Worm (Caenorhabditis elegans): ENCODE data around the gene Y73B6BL.270.

DNA sequence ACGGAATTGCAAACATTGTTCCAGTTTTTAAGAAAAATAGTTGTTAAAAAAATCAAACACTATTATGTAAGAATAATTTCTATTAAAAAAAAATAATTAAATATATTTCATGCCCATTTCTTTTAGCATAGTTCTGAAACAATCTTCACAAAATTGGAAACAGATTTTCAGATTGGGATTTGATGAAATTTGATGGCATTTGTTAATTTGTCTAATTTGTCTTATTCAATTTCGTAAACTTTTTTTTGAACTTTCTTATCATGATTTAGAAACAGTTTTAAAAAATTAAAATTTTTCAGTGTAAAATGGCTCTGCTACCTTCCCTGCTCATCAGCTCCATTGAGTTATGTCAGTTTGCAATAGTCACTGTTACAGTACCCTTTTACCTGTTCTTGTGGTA lies 39.7 kb downstream of the Y73B6BL.270 start, which contains the start of gene srv-13:
- no peak for TF ChIP-seq Y55F3AM.14 (GFP tag; optimal IDR thresholded peaks at IDR 0.05)
- no peak for TF ChIP-seq unc-62 (GFP tag; optimal IDR thresholded peaks at IDR 0.05)
- no peak for TF ChIP-seq aly-2 (tag; optimal IDR thresholded peaks at IDR 0.05)
- TF ChIP-seq mbf-1 (tag; optimal IDR thresholded peaks at IDR 0.05): no peak
- no peak for TF ChIP-seq snpc-4 (tag; optimal IDR thresholded peaks at IDR 0.05)
- no peak for TF ChIP-seq nhr-11 (tag; optimal IDR thresholded peaks at IDR 0.05)
- no peak for TF ChIP-seq dmd-4 (tag; optimal IDR thresholded peaks at IDR 0.05)
- no peak for TF ChIP-seq ZK546.5 (tag; optimal IDR thresholded peaks at IDR 0.05)
- TF ChIP-seq skn-1 (tag; optimal IDR thresholded peaks at IDR 0.05): no peak
- no peak for TF ChIP-seq nhr-25 (tag; optimal IDR thresholded peaks at IDR 0.05)
- TF ChIP-seq gmeb-1 (tag; optimal IDR thresholded peaks at IDR 0.05): no peak
- TF ChIP-seq lin-11 (tag; optimal IDR thresholded peaks at IDR 0.05): no peak
- no peak for TF ChIP-seq F13H6.1 (tag; optimal IDR thresholded peaks at IDR 0.05)

Data from whole organism, L2 larva.